Worm (Caenorhabditis elegans) whole organism, early embryonic: ENCODE results near the gene mxl-1.

Source experiments
- F13C5.2 ChIP-seq: sonication (generic microtip); optimal IDR thresholded peaks from 2 replicates; lab custom pipeline; 2017; ENCODE audit warnings: mild to moderate bottlenecking, missing genetic modification characterization, inconsistent platforms, missing compliant biosample characterization
- aly-1 ChIP-seq: sonication (generic microtip); optimal IDR thresholded peaks from 2 replicates; lab custom pipeline; 2016; ENCODE audit warnings: missing genetic modification characterization, missing compliant biosample characterization
- ama-1 ChIP-seq: fragments of 150-350 bp; optimal IDR thresholded peaks from 2 replicates; lab custom pipeline; 2014
- ceh-13 ChIP-seq: fragments of 200-800 bp; sonication (Bioruptor generic); optimal IDR thresholded peaks from 2 replicates; lab custom pipeline; 2018; ENCODE audit warnings: mild to moderate bottlenecking, missing genetic modification characterization, missing compliant biosample characterization
- ceh-36 ChIP-seq: sonication (generic microtip); optimal IDR thresholded peaks from 2 replicates; lab custom pipeline; 2016; ENCODE audit warnings: missing genetic modification characterization, inconsistent platforms, missing compliant biosample characterization
- flt-1 ChIP-seq: fragments of 200-800 bp; sonication (Bioruptor generic); IDR thresholded peaks from 2 replicates; pipeline ENCODE4 v1.3.6; 2022; ENCODE audit warnings: missing genetic modification characterization, missing compliant biosample characterization
- hnd-1 ChIP-seq: sonication (generic microtip); optimal IDR thresholded peaks from 2 replicates; lab custom pipeline; 2016; ENCODE audit warnings: missing genetic modification characterization, missing compliant biosample characterization
- pes-1 ChIP-seq: fragments of 200-800 bp; sonication (Bioruptor generic); IDR thresholded peaks from 2 replicates; pipeline ENCODE4 v1.3.6; 2022; ENCODE audit warnings: missing genetic modification reagents, missing genetic modification characterization, missing compliant biosample characterization

- no peak for TF ChIP-seq aly-1
- TF ChIP-seq pes-1 (GFP tag; lab: Robert Waterston, UW), result no peak
- no peak for TF ChIP-seq ama-1
- no peak for TF ChIP-seq ceh-36 (tag; lab: Kevin White, UChicago)
- no peak for TF ChIP-seq flt-1
- TF ChIP-seq ceh-13, result no peak
- no peak for TF ChIP-seq F13C5.2 (tag; lab: Kevin White, UChicago)
- no peak for TF ChIP-seq hnd-1 (tag; lab: Kevin White, UChicago)
These were observed 44.3 kb upstream of the mxl-1 start, which contains the start of gene K10D6.3 for ce11 chrV:11200316-11200715.
